Fruit fly (Drosophila melanogaster) whole organism, embryonic: ENCODE data around the gene Pif1B.

Experiments
- Atf3 ChIP-seq: fragments of 200-800 bp; sonication (Bioruptor generic); optimal IDR thresholded peaks from 3 replicates; lab custom pipeline; 2016; ENCODE audit warnings: missing biosample characterization, missing genetic modification characterization
- Bgb ChIP-seq: fragments of 200-800 bp; sonication (Bioruptor generic); IDR thresholded peaks from 2 replicates; pipeline ENCODE4 v1.3.6; 2022; ENCODE audit warnings: missing biosample characterization, missing genetic modification characterization; ENCODE audit not compliant: partially characterized antibody
- CG10979 ChIP-seq: fragments of 200-800 bp; sonication (Bioruptor generic); optimal IDR thresholded peaks from 2 replicates; lab custom pipeline; 2018; ENCODE audit warnings: missing biosample characterization, mild to moderate bottlenecking, missing genetic modification characterization, moderate library complexity
- CG11504 ChIP-seq: fragments of 200-800 bp; sonication (Bioruptor generic); optimal IDR thresholded peaks from 3 replicates; lab custom pipeline; 2019; ENCODE audit warnings: missing biosample characterization, mild to moderate bottlenecking, missing genetic modification characterization, moderate library complexity
- CG15696 ChIP-seq: fragments of 200-800 bp; sonication (Bioruptor generic); optimal IDR thresholded peaks from 2 replicates; lab custom pipeline; 2019; ENCODE audit warnings: missing biosample characterization, mild to moderate bottlenecking, missing genetic modification characterization, moderate library complexity
- CG17186 ChIP-seq: fragments of 200-800 bp; sonication (Bioruptor generic); optimal IDR thresholded peaks from 3 replicates; lab custom pipeline; 2017; ENCODE audit warnings: missing biosample characterization, missing genetic modification reagents, missing genetic modification characterization
- CG17612 ChIP-seq: fragments of 200-800 bp; sonication (Bioruptor generic); IDR thresholded peaks from 2 replicates; pipeline ENCODE4 v1.3.6; 2022; ENCODE audit warnings: missing biosample characterization, missing genetic modification characterization
- CG17829 ChIP-seq: fragments of 200-800 bp; optimal IDR thresholded peaks from 2 replicates; lab custom pipeline; 2019; ENCODE audit warnings: missing biosample characterization, mild to moderate bottlenecking, missing genetic modification characterization, moderate library complexity
- CG17912 ChIP-seq: fragments of 200-800 bp; sonication (Bioruptor generic); optimal IDR thresholded peaks from 2 replicates; lab custom pipeline; 2018; ENCODE audit warnings: missing biosample characterization, mild to moderate bottlenecking, missing genetic modification characterization
- CG18476 ChIP-seq: fragments of 200-800 bp; sonication (Bioruptor generic); optimal IDR thresholded peaks from 2 replicates; lab custom pipeline; 2016; ENCODE audit warnings: missing biosample characterization, mild to moderate bottlenecking, missing genetic modification characterization
- CG30403 ChIP-seq: fragments of 200-800 bp; sonication (Bioruptor generic); optimal IDR thresholded peaks from 3 replicates; lab custom pipeline; 2016; ENCODE audit warnings: missing biosample characterization, missing genetic modification characterization
- CG30431 ChIP-seq: fragments of 200-800 bp; sonication (Bioruptor generic); optimal IDR thresholded peaks from 2 replicates; lab custom pipeline; 2017; ENCODE audit warnings: missing biosample characterization, missing genetic modification characterization
- CG3065 ChIP-seq: fragments of 200-800 bp; sonication (Bioruptor generic); optimal IDR thresholded peaks from 2 replicates; lab custom pipeline; 2016; ENCODE audit warnings: missing biosample characterization, missing genetic modification characterization
- CG31224 ChIP-seq: fragments of 200-800 bp; sonication (Bioruptor generic); IDR thresholded peaks from 2 replicates; pipeline ENCODE4 v1.3.6; 2022; ENCODE audit warnings: missing biosample characterization, missing genetic modification characterization
- CG32772 ChIP-seq: fragments of 200-800 bp; sonication (Bioruptor generic); IDR thresholded peaks from 2 replicates; pipeline ENCODE4 v1.3.6; 2022; ENCODE audit warnings: missing biosample characterization, missing genetic modification characterization
- CG4360 ChIP-seq: fragments of 200-800 bp; sonication (Bioruptor generic); IDR thresholded peaks from 2 replicates; pipeline ENCODE4 v1.3.6; 2022; ENCODE audit warnings: missing biosample characterization, missing genetic modification characterization
- CG4854 ChIP-seq: fragments of 200-800 bp; sonication (Bioruptor generic); optimal IDR thresholded peaks from 2 replicates; lab custom pipeline; 2016; ENCODE audit warnings: missing biosample characterization, missing genetic modification characterization, inconsistent platforms
- CG7357 ChIP-seq: fragments of 200-800 bp; sonication (Bioruptor generic); IDR thresholded peaks from 3 replicates; pipeline ENCODE4 v1.3.6; 2022; ENCODE audit warnings: missing biosample characterization, missing genetic modification characterization
- CG7928 ChIP-seq: fragments of 200-800 bp; sonication (Bioruptor generic); optimal IDR thresholded peaks from 2 replicates; lab custom pipeline; 2017; ENCODE audit warnings: missing biosample characterization, mild to moderate bottlenecking, missing genetic modification characterization
- CHES-1-like ChIP-seq: fragments of 200-800 bp; sonication (Bioruptor generic); optimal IDR thresholded peaks from 2 replicates; lab custom pipeline; 2016; ENCODE audit warnings: missing biosample characterization, missing genetic modification characterization
- Doc3 ChIP-seq: fragments of 200-800 bp; sonication (Bioruptor generic); IDR thresholded peaks from 3 replicates; pipeline ENCODE4 v1.3.6; 2022; ENCODE audit warnings: missing biosample characterization, missing genetic modification characterization; ENCODE audit not compliant: partially characterized antibody
- Drgx ChIP-seq: fragments of 200-800 bp; sonication (Bioruptor generic); IDR thresholded peaks from 2 replicates; pipeline ENCODE4 v1.3.6; 2022; ENCODE audit warnings: missing biosample characterization, missing genetic modification characterization
- Fer1 ChIP-seq: fragments of 200-800 bp; sonication (Bioruptor generic); optimal IDR thresholded peaks from 2 replicates; lab custom pipeline; 2017; ENCODE audit warnings: missing biosample characterization, mild to moderate bottlenecking, missing genetic modification characterization
- HHEX ChIP-seq: fragments of 200-800 bp; sonication (Bioruptor generic); optimal IDR thresholded peaks from 3 replicates; lab custom pipeline; 2017; ENCODE audit warnings: missing biosample characterization, mild to moderate bottlenecking, missing genetic modification characterization, missing genetic modification reagents
- NK7.1 ChIP-seq: fragments of 200-800 bp; sonication (Bioruptor generic); optimal IDR thresholded peaks from 3 replicates; lab custom pipeline; 2016; ENCODE audit warnings: missing biosample characterization, missing genetic modification characterization
- Ptx1 ChIP-seq: fragments of 200-800 bp; sonication (Bioruptor generic); IDR thresholded peaks from 2 replicates; pipeline ENCODE4 v1.3.6; 2022; ENCODE audit warnings: missing biosample characterization, missing genetic modification characterization
- Side ChIP-seq: fragments of 200-800 bp; sonication (Bioruptor generic); optimal IDR thresholded peaks from 2 replicates; lab custom pipeline; 2016; ENCODE audit warnings: missing biosample characterization, missing genetic modification characterization
- Sox102F ChIP-seq: fragments of 200-800 bp; sonication (Bioruptor generic); optimal IDR thresholded peaks from 2 replicates; lab custom pipeline; 2018; ENCODE audit warnings: missing biosample characterization, mild to moderate bottlenecking, missing genetic modification characterization, moderate library complexity
- Sry-β ChIP-seq: fragments of 200-800 bp; sonication (Bioruptor generic); optimal IDR thresholded peaks from 2 replicates; lab custom pipeline; 2018; ENCODE audit warnings: missing biosample characterization, mild to moderate bottlenecking, missing genetic modification characterization, moderate library complexity
- YL-1 ChIP-seq: fragments of 200-800 bp; sonication (Bioruptor generic); optimal IDR thresholded peaks from 3 replicates; lab custom pipeline; 2017; ENCODE audit warnings: missing biosample characterization, mild to moderate bottlenecking, missing genetic modification characterization
- ara ChIP-seq: fragments of 200-800 bp; sonication (Bioruptor generic); IDR thresholded peaks from 2 replicates; pipeline ENCODE4 v1.3.6; 2022; ENCODE audit warnings: missing biosample characterization, missing genetic modification characterization
- ash1 ChIP-seq: fragments of 200-800 bp; sonication (Bioruptor generic); optimal IDR thresholded peaks from 2 replicates; lab custom pipeline; 2018; ENCODE audit warnings: missing biosample characterization, mild to moderate bottlenecking, missing genetic modification characterization
- br ChIP-seq: fragments of >200 bp; optimal IDR thresholded peaks from 2 replicates; lab custom pipeline; 2017
- cas ChIP-seq: fragments of 200-800 bp; sonication (Bioruptor generic); IDR thresholded peaks from 2 replicates; pipeline ENCODE4 v1.3.6; 2022; ENCODE audit warnings: missing biosample characterization, missing genetic modification characterization
- corto ChIP-seq: fragments of 200-800 bp; sonication (Bioruptor generic); optimal IDR thresholded peaks from 2 replicates; lab custom pipeline; 2016; ENCODE audit warnings: missing biosample characterization, mild to moderate bottlenecking, missing genetic modification characterization, moderate library complexity
- crol ChIP-seq: fragments of 200-800 bp; sonication (Bioruptor generic); IDR thresholded peaks from 2 replicates; pipeline ENCODE4 v1.3.6; 2022; ENCODE audit warnings: missing biosample characterization, missing genetic modification characterization
- fu2 ChIP-seq: fragments of 200-800 bp; sonication (Bioruptor generic); optimal IDR thresholded peaks from 2 replicates; lab custom pipeline; 2016; ENCODE audit warnings: missing biosample characterization, missing genetic modification characterization
- gro ChIP-seq: fragments of 200-800 bp; sonication (Bioruptor generic); optimal IDR thresholded peaks from 2 replicates; lab custom pipeline; 2016; ENCODE audit warnings: missing biosample characterization, missing genetic modification characterization
- hbn ChIP-seq: fragments of 200-800 bp; sonication (Bioruptor generic); IDR thresholded peaks from 2 replicates; pipeline ENCODE4 v1.3.6; 2022; ENCODE audit warnings: missing biosample characterization, missing genetic modification characterization; ENCODE audit not compliant: partially characterized antibody
- inv ChIP-seq: fragments of 200-800 bp; sonication (Bioruptor generic); IDR thresholded peaks from 2 replicates; pipeline ENCODE4 v1.3.6; 2022; ENCODE audit warnings: missing biosample characterization, missing genetic modification characterization; ENCODE audit not compliant: partially characterized antibody
- jumu ChIP-seq: fragments of 200-800 bp; sonication (Bioruptor generic); optimal IDR thresholded peaks from 3 replicates; lab custom pipeline; 2016; ENCODE audit warnings: missing biosample characterization, missing genetic modification characterization
- pan ChIP-seq, 4 experiments: fragments of >200 bp in 3 of 4; fragments of 200-800 bp in 1 of 4; sonication (Bioruptor generic) in 1 of 4; optimal IDR thresholded peaks in 3 of 4; IDR thresholded peaks in 1 of 4; 2 replicates each; pipeline versions ENCODE4 v1.3.6 to Lab custom; 2017 to 2022; ENCODE audit warnings: missing biosample characterization in 2 of 4, missing genetic modification characterization in 2 of 4, mixed read lengths in 1 of 4
- pita ChIP-seq: fragments of 200-800 bp; sonication (Bioruptor generic); optimal IDR thresholded peaks from 2 replicates; lab custom pipeline; 2017; ENCODE audit warnings: missing biosample characterization, mild to moderate bottlenecking, missing genetic modification characterization
- pum ChIP-seq: fragments of 200-800 bp; sonication (Bioruptor generic); optimal IDR thresholded peaks from 2 replicates; lab custom pipeline; 2016; ENCODE audit warnings: missing biosample characterization, missing genetic modification characterization
- sim ChIP-seq: fragments of 200-800 bp; sonication (Bioruptor generic); IDR thresholded peaks from 2 replicates; pipeline ENCODE4 v1.3.6; 2022; ENCODE audit warnings: missing biosample characterization, missing genetic modification characterization
- slbo ChIP-seq: fragments of 200-800 bp; sonication (Bioruptor generic); IDR thresholded peaks from 2 replicates; pipeline ENCODE4 v1.3.6; 2022; ENCODE audit warnings: missing biosample characterization, missing genetic modification characterization
- sob ChIP-seq: fragments of 200-800 bp; sonication (Bioruptor generic); IDR thresholded peaks from 2 replicates; pipeline ENCODE4 v1.3.6; 2022; ENCODE audit warnings: missing biosample characterization, missing genetic modification characterization
- tll ChIP-seq, 2 experiments: fragments of 200-800 bp in 1 of 2; fragments of >200 bp in 1 of 2; sonication (Bioruptor generic) in 1 of 2; optimal IDR thresholded peaks; 2 replicates each; lab custom pipeline; 2017 to 2019; ENCODE audit warnings: missing biosample characterization in 2 of 2, missing genetic modification characterization in 2 of 2, mild to moderate bottlenecking in 1 of 2, moderate library complexity in 1 of 2
- toy ChIP-seq: fragments of 200-800 bp; sonication (Bioruptor generic); IDR thresholded peaks from 2 replicates; pipeline ENCODE4 v1.3.6; 2022; ENCODE audit warnings: missing biosample characterization, missing genetic modification characterization
- wek ChIP-seq: fragments of 200-800 bp; sonication (Bioruptor generic); optimal IDR thresholded peaks from 3 replicates; lab custom pipeline; 2018; ENCODE audit warnings: missing biosample characterization, mild to moderate bottlenecking, missing genetic modification characterization, moderate library complexity

Pif1B gene

dm6 chr3R:8808518-8808921 is 7.5 kb upstream of the Pif1B start (continued):
- TF ChIP-seq YL-1 (GFP tag; lab: Kevin White, UChicago) (peak; percentile 23), Bgb (GFP tag; lab: Robert Waterston, UW) (no peak), corto (GFP tag; lab: Kevin White, UChicago) (no peak), wek (no peak), CG18476 (peak; percentile 63), inv (no peak), Fer1 (GFP tag; lab: Kevin White, UChicago) (peak; percentile 9), jumu (GFP tag; lab: Kevin White, UChicago) (no peak), CG30403 (GFP tag; lab: Kevin White, UChicago) (peak; percentile 77), ash1 (no peak), CG17912 (GFP tag; lab: Kevin White, UChicago) (no peak), pum (GFP tag; lab: Kevin White, UChicago) (peak; percentile 63), toy (GFP tag; lab: Robert Waterston, UW) (no peak), fu2 (GFP tag; lab: Kevin White, UChicago) (no peak), cas (GFP tag; lab: Robert Waterston, UW) (no peak), CG10979 (tag; lab: Kevin White, UChicago) (peak; percentile 95), ara (peak; percentile 57), gro (no peak), hbn (no peak), HHEX (GFP tag; lab: Kevin White, UChicago) (peak; percentile 9), CG15696 (tag; lab: Kevin White, UChicago) (peak; percentile 99), sob (GFP tag; lab: Robert Waterston, UW) (no peak), pita (GFP tag; lab: Kevin White, UChicago) (no peak), Drgx (GFP tag; lab: Robert Waterston, UW) (no peak), CG17186 (GFP tag; lab: Kevin White, UChicago) (no peak), crol (GFP tag; lab: Robert Waterston, UW) (no peak), CG4854 (GFP tag; lab: Kevin White, UChicago) (peak; percentile 41), CG7928 (GFP tag; lab: Kevin White, UChicago) (peak; percentile 11), Doc3 (no peak), CG7357 (GFP tag; lab: Robert Waterston, UW) (peak; percentile 57; the same call in 1 of the 3 replicates), CG17829 (tag; lab: Kevin White, UChicago) (peak; percentile 94), tll (GFP tag; optimal IDR thresholded peaks at IDR 0.05; lab: Kevin White, UChicago) (peak in 1 of 2 experiments; percentile 98), NK7.1 (peak; percentile 46), CG11504 (tag; lab: Kevin White, UChicago) (peak; percentile 76), CHES-1-like (peak; percentile 24), CG17612 (GFP tag; lab: Robert Waterston, UW) (no peak), CG31224 (GFP tag; lab: Robert Waterston, UW) (0 out of 2 replicates have a peak, but pooled peaks have one; percentile 38), Side (GFP tag; lab: Kevin White, UChicago) (peak; percentile 66), CG4360 (GFP tag; lab: Robert Waterston, UW) (peak; percentile 25; the same call in 1 of the 2 replicates), CG3065 (GFP tag; lab: Kevin White, UChicago) (peak; percentile 16), sim (GFP tag; lab: Robert Waterston, UW) (no peak), br (lab: Kevin White, UChicago) (no peak), slbo (GFP tag; lab: Robert Waterston, UW) (no peak), Sry-β (peak; percentile 38), Sox102F (peak; percentile 54), Ptx1 (GFP tag; lab: Robert Waterston, UW) (peak; percentile 40; the same call in 1 of the 2 replicates), pan (optimal IDR thresholded peaks at IDR 0.05; lab: Kevin White, UChicago) (no peak), pan (GFP tag; optimal IDR thresholded peaks at IDR 0.05 in 1 of 2, IDR thresholded peaks at IDR 0.05 in 1 of 2) (peak in 1 of 2 experiments; percentile 67), CG32772 (GFP tag; lab: Robert Waterston, UW) (peak; percentile 48; the same call in 1 of the 2 replicates), CG30431 (GFP tag; lab: Kevin White, UChicago) (peak; percentile 71), Atf3 (GFP tag; lab: Kevin White, UChicago) (peak; percentile 60)
